Worm (Caenorhabditis elegans) whole organism, L2 larva: ENCODE results near the gene F54D5.17.

Experiments used
- ama-1 ChIP-seq: fragments of 150-350 bp; optimal IDR thresholded peaks from 2 replicates; lab custom pipeline; 2018; ENCODE audit warnings: inconsistent platforms
- dmd-4 ChIP-seq: sonication (generic microtip); optimal IDR thresholded peaks from 2 replicates; lab custom pipeline; 2017; ENCODE audit warnings: missing biosample characterization, missing genetic modification characterization
- lin-39 ChIP-seq: fragments of 150-350 bp; optimal IDR thresholded peaks from 2 replicates; lab custom pipeline; 2014; ENCODE audit warnings: missing biosample characterization, missing genetic modification reagents, missing genetic modification characterization
- nhr-12 ChIP-seq: fragments of 150-350 bp; optimal IDR thresholded peaks from 2 replicates; lab custom pipeline; 2014; ENCODE audit warnings: missing biosample characterization, missing genetic modification characterization
- snpc-4 ChIP-seq: fragments of 150-350 bp; optimal IDR thresholded peaks from 2 replicates; lab custom pipeline; 2014; ENCODE audit warnings: missing biosample characterization, missing genetic modification characterization

DNA sequence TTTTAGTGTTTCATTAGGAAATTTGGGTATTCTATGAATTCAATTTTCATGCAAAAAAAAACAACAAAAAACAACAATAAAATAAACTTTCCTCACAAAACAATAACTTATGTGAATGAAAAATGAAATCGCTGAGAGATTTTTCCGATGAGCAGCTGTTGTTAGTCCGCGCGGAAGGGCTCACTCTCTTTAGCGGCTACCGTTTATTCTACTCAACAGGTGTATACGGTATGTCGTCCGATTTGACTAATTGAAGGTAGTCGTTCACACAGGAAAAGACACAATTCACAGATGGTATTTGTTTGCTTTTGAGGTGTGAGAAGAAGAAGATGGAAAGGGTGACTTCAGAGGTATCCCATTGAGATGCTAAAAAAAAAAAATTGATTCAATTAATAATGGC is 12.2 kb downstream of the F54D5.17 start:
- TF ChIP-seq snpc-4 (tag; lab: Kevin White, UChicago) (no peak), dmd-4 (tag; lab: Kevin White, UChicago) (no peak), lin-39 (tag; lab: Kevin White, UChicago) (no peak), ama-1 (lab: Kevin White, UChicago) (no peak), nhr-12 (no peak)
